Fruit fly (Drosophila melanogaster) S2 (cell line): ENCODE measurements around the gene Lcp65Ab1.

ENCODE experiments used
- CG8478 ChIP-seq: fragments of >200 bp; optimal IDR thresholded peaks from 2 replicates; lab custom pipeline; 2018
- CTCF ChIP-seq, 2 experiments: fragments of >200 bp; optimal IDR thresholded peaks; 2 replicates each; lab custom pipeline; 2018

DNA sequence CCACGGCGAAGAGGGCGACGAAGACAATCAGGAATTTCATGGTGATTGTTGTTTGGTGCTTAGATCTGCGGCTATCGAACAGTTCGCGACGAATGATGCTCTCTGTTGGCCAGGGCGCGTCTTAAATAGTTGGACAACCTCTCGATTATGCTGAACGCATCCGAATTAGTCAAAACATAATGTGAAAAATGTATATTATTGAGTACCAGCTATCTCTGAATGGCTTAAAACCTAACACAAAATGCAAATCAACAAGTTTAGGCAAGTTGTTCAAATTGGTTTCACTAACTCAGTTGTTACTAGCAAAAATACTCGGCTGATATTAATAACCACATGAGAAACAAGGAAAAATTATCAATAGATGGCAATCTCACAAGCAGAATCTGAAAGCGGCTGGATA, 14.2 kb upstream of the Lcp65Ab1 start, which contains the start of gene Lcp65Ag1:
- TF ChIP-seq CTCF (optimal IDR thresholded peaks at IDR 0.05; lab: Kevin White, UChicago) (no peak), CG8478 (lab: Kevin White, UChicago) (no peak)
